Fruit fly (Drosophila melanogaster): ENCODE data around the gene CG8924.

CG8924 gene

dm6 chrX:15891606-15892345 is 49.1 kb upstream of the CG8924 start, which contains the start of gene shi (continued):
- TF ChIP-seq Dad (GFP tag; optimal IDR thresholded peaks at IDR 0.05): peak; percentile 14
- no peak for TF ChIP-seq CG9215 (GFP tag; IDR thresholded peaks at IDR 0.05)
- peak in 1 of 2 experiments; percentile 8 for TF ChIP-seq Pdp1 (GFP tag; optimal IDR thresholded peaks at IDR 0.05)
- TF ChIP-seq prd (optimal IDR thresholded peaks at IDR 0.05): no peak
- TF ChIP-seq prd (GFP tag; IDR thresholded peaks at IDR 0.05): no peak
- no peak for TF ChIP-seq CG14441 (GFP tag; IDR thresholded peaks at IDR 0.05)
- TF ChIP-seq HLHmδ (GFP tag; optimal IDR thresholded peaks at IDR 0.05): no peak
- TF ChIP-seq Bgb (GFP tag; IDR thresholded peaks at IDR 0.05; ENCODE audit: partially characterized antibody): peak; percentile 99
- TF ChIP-seq CG12071 (GFP tag; optimal IDR thresholded peaks at IDR 0.05): no peak
- TF ChIP-seq odd (GFP tag; optimal IDR thresholded peaks at IDR 0.05): no peak
- TF ChIP-seq CG11093 (GFP tag; IDR thresholded peaks at IDR 0.05): no peak
- no peak for TF ChIP-seq HLH3B (GFP tag; IDR thresholded peaks at IDR 0.05)
- no peak for TF ChIP-seq her (GFP tag; optimal IDR thresholded peaks at IDR 0.05)
- peak; percentile 15 for TF ChIP-seq lab (GFP tag; optimal IDR thresholded peaks at IDR 0.05)
- TF ChIP-seq ara (GFP tag; IDR thresholded peaks at IDR 0.05): no peak
- no peak for TF ChIP-seq Poxn (GFP tag; IDR thresholded peaks at IDR 0.05)
- TF ChIP-seq CG12236 (GFP tag; optimal IDR thresholded peaks at IDR 0.05): no peak
- peak; percentile 48 for TF ChIP-seq CG8290 (GFP tag; optimal IDR thresholded peaks at IDR 0.05)
- TF ChIP-seq CG8290 (tag; optimal IDR thresholded peaks at IDR 0.05): peak in 1 of 2 experiments; percentile 75
- peak; percentile 61; the same call in 2 of the 3 replicates for TF ChIP-seq Dbx (GFP tag; IDR thresholded peaks at IDR 0.05)
- peak; percentile 95 for TF ChIP-seq Dll (GFP tag; IDR thresholded peaks at IDR 0.05; ENCODE audit: partially characterized antibody)
- no peak for TF ChIP-seq Ravus (GFP tag; IDR thresholded peaks at IDR 0.05)
- TF ChIP-seq CG13296 (GFP tag; optimal IDR thresholded peaks at IDR 0.05): peak; percentile 23
- TF ChIP-seq dpn (GFP tag; optimal IDR thresholded peaks at IDR 0.05): peak; percentile 23 to 35
- no peak for TF ChIP-seq CG31441 (GFP tag; IDR thresholded peaks at IDR 0.05)
- TF ChIP-seq lmd (GFP tag; IDR thresholded peaks at IDR 0.05): no peak
- peak; percentile 97 for TF ChIP-seq ewg (GFP tag; optimal IDR thresholded peaks at IDR 0.05)
- no peak for TF ChIP-seq CG17912 (GFP tag; optimal IDR thresholded peaks at IDR 0.05)
- TF ChIP-seq CG8388 (GFP tag; optimal IDR thresholded peaks at IDR 0.05): no peak
- no peak for TF ChIP-seq CG9437 (GFP tag; optimal IDR thresholded peaks at IDR 0.05)
- no peak for TF ChIP-seq Usf (GFP tag; optimal IDR thresholded peaks at IDR 0.05)
- no peak for TF ChIP-seq nom (GFP tag; optimal IDR thresholded peaks at IDR 0.05)
- TF ChIP-seq CG17328 (GFP tag; IDR thresholded peaks at IDR 0.05): 0 out of 2 replicates have a peak, but pooled peaks have one; percentile 14
- TF ChIP-seq H2.0 (GFP tag; IDR thresholded peaks at IDR 0.05): no peak
- no peak for TF ChIP-seq Aef1 (GFP tag; IDR thresholded peaks at IDR 0.05)
- no peak for TF ChIP-seq emc (GFP tag; optimal IDR thresholded peaks at IDR 0.05)
- TF ChIP-seq al (GFP tag; IDR thresholded peaks at IDR 0.05): 0 out of 2 replicates have a peak, but pooled peaks have one; percentile 20
- TF ChIP-seq CG30431 (GFP tag; optimal IDR thresholded peaks at IDR 0.05): no peak
- TF ChIP-seq zen2 (GFP tag; IDR thresholded peaks at IDR 0.05; ENCODE audit: partially characterized antibody): peak; percentile 97; the same call in 2 of the 3 replicates
- TF ChIP-seq CG9817 (tag; optimal IDR thresholded peaks at IDR 0.05): no peak
- no peak for TF ChIP-seq Bdp1 (GFP tag; optimal IDR thresholded peaks at IDR 0.05)
- TF ChIP-seq CG1233 (GFP tag; optimal IDR thresholded peaks at IDR 0.05): no peak
- no peak for TF ChIP-seq CG1602 (GFP tag; optimal IDR thresholded peaks at IDR 0.05)
- TF ChIP-seq hkb (optimal IDR thresholded peaks at IDR 0.05): no peak
- TF ChIP-seq hkb (GFP tag; IDR thresholded peaks at IDR 0.05): no peak
- peak; percentile 99 for TF ChIP-seq CG6791 (GFP tag; IDR thresholded peaks at IDR 0.05; ENCODE audit: partially characterized antibody)
- no peak for TF ChIP-seq CG7372 (GFP tag; IDR thresholded peaks at IDR 0.05)
- TF ChIP-seq CG12659 (GFP tag; optimal IDR thresholded peaks at IDR 0.05): peak; percentile 76
- TF ChIP-seq crc (GFP tag; optimal IDR thresholded peaks at IDR 0.05): no peak
- TF ChIP-seq ftz-f1 (GFP tag; optimal IDR thresholded peaks at IDR 0.05): peak; percentile 96
- TF ChIP-seq cas (GFP tag; IDR thresholded peaks at IDR 0.05): no peak

Data from whole organism, embryonic.